Worm (Caenorhabditis elegans) whole organism, L2 larva: ENCODE data around the gene sulp-7.

Experiments
- elt-3 ChIP-seq: sonication (generic microtip); optimal IDR thresholded peaks from 2 replicates; lab custom pipeline; 2017; ENCODE audit warnings: missing biosample characterization, missing genetic modification characterization
- mdl-1 ChIP-seq, 2 experiments: fragments of 150-350 bp in 1 of 2; sonication (generic microtip) in 1 of 2; optimal IDR thresholded peaks; 2 replicates each; lab custom pipeline; 2017; ENCODE audit warnings: missing biosample characterization in 2 of 2, missing genetic modification characterization in 2 of 2
- nhr-11 ChIP-seq: fragments of 150-350 bp; optimal IDR thresholded peaks from 2 replicates; lab custom pipeline; 2014; ENCODE audit warnings: missing biosample characterization, missing genetic modification characterization
- nhr-12 ChIP-seq: fragments of 150-350 bp; optimal IDR thresholded peaks from 2 replicates; lab custom pipeline; 2014; ENCODE audit warnings: missing biosample characterization, missing genetic modification characterization
- nhr-23 ChIP-seq: fragments of 150-350 bp; optimal IDR thresholded peaks from 2 replicates; lab custom pipeline; 2014; ENCODE audit warnings: missing biosample characterization, missing genetic modification reagents, missing genetic modification characterization
- peb-1 ChIP-seq: fragments of 150-350 bp; optimal IDR thresholded peaks from 2 replicates; lab custom pipeline; 2014; ENCODE audit warnings: missing biosample characterization, missing genetic modification characterization
- ztf-11 ChIP-seq: sonication (generic microtip); optimal IDR thresholded peaks from 2 replicates; lab custom pipeline; 2017; ENCODE audit warnings: missing biosample characterization, missing genetic modification characterization
- ztf-4 ChIP-seq: fragments of 150-350 bp; optimal IDR thresholded peaks from 2 replicates; lab custom pipeline; 2014; ENCODE audit warnings: missing biosample characterization, missing genetic modification characterization

DNA sequence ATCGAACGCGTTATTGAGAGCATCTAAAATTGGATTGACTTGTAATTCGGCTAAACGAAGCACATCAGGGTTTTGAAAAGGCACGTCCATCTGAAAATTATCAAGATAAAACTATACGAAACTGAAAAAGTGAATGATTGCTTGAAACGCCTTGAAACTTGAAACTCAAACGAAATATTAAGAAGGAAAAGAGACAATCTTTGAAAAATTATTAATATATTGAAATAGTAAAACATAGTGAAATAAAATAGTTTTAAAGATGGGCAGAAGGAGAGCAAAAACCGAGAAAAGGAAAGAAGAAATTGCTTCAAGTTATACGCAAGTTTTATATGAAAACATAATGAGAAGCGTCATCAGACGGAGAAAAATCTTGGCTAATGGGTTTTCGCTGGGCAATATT, 17.6 kb downstream of the sulp-7 start, which contains the start of gene W02H3.3:
- TF ChIP-seq elt-3: no peak
- no peak for TF ChIP-seq ztf-11
- TF ChIP-seq mdl-1 (tag; optimal IDR thresholded peaks at IDR 0.05; lab: Kevin White, UChicago): no peak
- TF ChIP-seq nhr-12: no peak
- TF ChIP-seq peb-1 (tag; lab: Kevin White, UChicago): no peak
- TF ChIP-seq nhr-11 (tag; lab: Kevin White, UChicago): no peak
- no peak for TF ChIP-seq nhr-23
- TF ChIP-seq ztf-4 (tag; lab: Kevin White, UChicago): no peak
